Worm (Caenorhabditis elegans): Measurements from ENCODE around the gene irg-3.
A peak's percentile ranks its signal among the peaks of the same experiment; 100 is the strongest.

irg-3 gene

DNA sequence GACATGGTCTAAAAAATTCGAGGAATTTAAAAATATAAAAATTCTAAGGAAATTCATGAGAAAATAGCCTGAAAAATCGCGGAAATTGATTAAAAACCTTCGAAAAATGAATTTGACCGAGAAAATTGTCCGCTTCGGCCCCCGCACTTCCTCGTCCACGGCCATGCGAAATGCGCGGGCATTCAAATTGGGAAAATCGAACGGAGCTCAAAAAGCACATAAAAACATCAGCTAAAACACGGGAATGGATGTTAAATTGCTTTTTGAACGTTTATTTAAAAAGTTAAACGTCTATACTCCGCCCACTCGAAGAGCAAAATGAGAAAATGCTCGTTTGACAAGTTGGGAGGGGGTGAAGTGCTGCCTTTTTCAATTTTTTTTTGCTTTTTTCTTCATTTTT, 10.7 kb downstream of the irg-3 start, which contains the start of gene F53E10.6 (continued):
- TF ChIP-seq aha-1 (tag; optimal IDR thresholded peaks at IDR 0.05), result no peak
- no peak for TF ChIP-seq alr-1 (tag; optimal IDR thresholded peaks at IDR 0.05; ENCODE audit: borderline replicate concordance)
- TF ChIP-seq ceh-8 (GFP tag; optimal IDR thresholded peaks at IDR 0.05), result no peak
- TF ChIP-seq unc-98 (GFP tag; IDR thresholded peaks at IDR 0.05), result peak; percentile 50; the same call in 1 of the 2 replicates
- TF ChIP-seq F16B12.6 (tag; optimal IDR thresholded peaks at IDR 0.05), result peak; percentile 36
- TF ChIP-seq nhr-47 (tag; optimal IDR thresholded peaks at IDR 0.05), result peak; percentile 63
- no peak for TF ChIP-seq ets-5 (GFP tag; IDR thresholded peaks at IDR 0.05)
- no peak for TF ChIP-seq lin-39 (tag; optimal IDR thresholded peaks at IDR 0.05)
- no peak for TF ChIP-seq pax-3 (tag; optimal IDR thresholded peaks at IDR 0.05)
- no peak for TF ChIP-seq mab-9 (GFP tag; IDR thresholded peaks at IDR 0.05)
- peak; percentile 35 for TF ChIP-seq skn-1 (tag; optimal IDR thresholded peaks at IDR 0.05)
- no peak for TF ChIP-seq mef-2 (tag; optimal IDR thresholded peaks at IDR 0.05)
- peak; percentile 75 to 91 for TF ChIP-seq efl-1 (optimal IDR thresholded peaks at IDR 0.05)
- peak; percentile 91 to 99 for TF ChIP-seq efl-1 (GFP tag; optimal IDR thresholded peaks at IDR 0.05 in 1 of 2)
- TF ChIP-seq jun-1 (tag; optimal IDR thresholded peaks at IDR 0.05), result no peak
- peak; percentile 60 for TF ChIP-seq nhr-71 (tag; optimal IDR thresholded peaks at IDR 0.05)
- no peak for TF ChIP-seq ztf-4 (tag; optimal IDR thresholded peaks at IDR 0.05)
- TF ChIP-seq egl-13 (tag; optimal IDR thresholded peaks at IDR 0.05), result no peak
- TF ChIP-seq C04F5.9 (tag; optimal IDR thresholded peaks at IDR 0.05), result no peak

ce11 chrV:2608352-2608751, 16.0 kb downstream of the irg-3 start, which contains the start of gene acr-17:
Gene acr-17 (plus strand): TSS chrV:2608652.
- TF ChIP-seq ztf-4 (tag; optimal IDR thresholded peaks at IDR 0.05) (no peak), C16A3.4 (tag; optimal IDR thresholded peaks at IDR 0.05) (no peak), nhr-71 (tag; optimal IDR thresholded peaks at IDR 0.05) (no peak), aly-2 (tag; optimal IDR thresholded peaks at IDR 0.05) (no peak), efl-3 (GFP tag; optimal IDR thresholded peaks at IDR 0.05) (no peak), irx-1 (tag; optimal IDR thresholded peaks at IDR 0.05) (no peak), nhr-76 (tag; optimal IDR thresholded peaks at IDR 0.05) (no peak), snu-23 (GFP tag; optimal IDR thresholded peaks at IDR 0.05) (no peak)

ce11 chrV:2614986-2615687, 22.7 kb downstream of the irg-3 start, which contains the start of gene F53E10.1:
Gene F53E10.1 (plus strand): TSS chrV:2615310.
- TF ChIP-seq fos-1 (tag; optimal IDR thresholded peaks at IDR 0.05) (no peak), F16B12.6 (tag; optimal IDR thresholded peaks at IDR 0.05) (peak; percentile 3), nhr-90 (tag; optimal IDR thresholded peaks at IDR 0.05; ENCODE audit: poor library complexity) (peak; percentile 60), hpl-2 (GFP tag; optimal IDR thresholded peaks at IDR 0.05) (no peak), nhr-84 (tag; optimal IDR thresholded peaks at IDR 0.05) (no peak), C34B4.2 (tag; optimal IDR thresholded peaks at IDR 0.05) (no peak), mef-2 (tag; optimal IDR thresholded peaks at IDR 0.05) (no peak), mdl-1 (tag; optimal IDR thresholded peaks at IDR 0.05) (peak in 1 of 2 experiments; percentile 54), irx-1 (tag; optimal IDR thresholded peaks at IDR 0.05) (no peak), nhr-19 (GFP tag; conservative IDR thresholded peaks at IDR 0.05) (peak; percentile 47; the same call in 1 of the 2 replicates), swsn-7 (tag; optimal IDR thresholded peaks at IDR 0.05) (peak; percentile 33), unc-130 (tag; optimal IDR thresholded peaks at IDR 0.05) (peak; percentile 20), lsy-2 (tag; optimal IDR thresholded peaks at IDR 0.05) (peak; percentile 5 to 29), zip-4 (GFP tag; optimal IDR thresholded peaks at IDR 0.05) (no peak), ztf-11 (tag; optimal IDR thresholded peaks at IDR 0.05) (no peak), rnt-1 (tag; optimal IDR thresholded peaks at IDR 0.05) (peak; percentile 58), Y116A8C.19 (tag; optimal IDR thresholded peaks at IDR 0.05; ENCODE audit: borderline replicate concordance) (no peak), tbx-2 (tag; optimal IDR thresholded peaks at IDR 0.05) (peak; percentile 56), ets-5 (GFP tag; IDR thresholded peaks at IDR 0.05) (no peak), mep-1 (tag; optimal IDR thresholded peaks at IDR 0.05) (peak; percentile 52), lin-35 (GFP tag; optimal IDR thresholded peaks at IDR 0.05) (peak; percentile 38 to 69), ztf-4 (tag; optimal IDR thresholded peaks at IDR 0.05) (no peak), snu-23 (GFP tag; optimal IDR thresholded peaks at IDR 0.05) (peak; percentile 80), lin-15B (tag; optimal IDR thresholded peaks at IDR 0.05) (no peak), nhr-76 (tag; optimal IDR thresholded peaks at IDR 0.05) (no peak), aly-2 (tag; optimal IDR thresholded peaks at IDR 0.05) (no peak), dpl-1 (GFP tag; optimal IDR thresholded peaks at IDR 0.05) (peak; percentile 36 to 52 (median 51)), lin-13 (GFP tag; optimal IDR thresholded peaks at IDR 0.05) (peak; percentile 12), nhr-20 (tag; optimal IDR thresholded peaks at IDR 0.05) (peak; percentile 84), nhr-85 (tag) (peak; percentile 94), nhr-71 (tag; optimal IDR thresholded peaks at IDR 0.05) (peak; percentile 95), sup-37 (GFP tag; optimal IDR thresholded peaks at IDR 0.05) (no peak)

Data from whole organism, L1 larva.